Fruit fly (Drosophila melanogaster): ENCODE results near the gene Ibf2.

Ibf2 gene

DNA sequence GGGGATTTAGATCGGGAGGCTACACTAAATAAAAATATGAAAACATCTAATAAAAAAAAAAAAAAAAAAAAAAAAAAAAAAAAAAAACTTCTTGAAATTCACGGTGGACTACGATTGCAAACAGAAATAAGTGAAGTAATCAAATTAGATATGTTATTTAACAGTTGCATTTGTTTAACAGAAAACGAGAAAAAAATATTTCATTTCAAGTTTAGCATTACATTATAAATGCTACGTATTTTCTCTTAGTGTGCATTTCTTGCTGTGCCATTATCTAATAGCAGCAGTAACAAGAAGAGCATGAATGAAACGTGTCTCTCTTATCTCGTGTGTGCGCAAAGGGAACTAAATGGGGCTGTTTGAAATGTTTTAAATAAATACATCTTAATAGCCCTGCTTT lies 33.5 kb downstream of the Ibf2 start (continued):
- TF ChIP-seq PHDP (tag; optimal IDR thresholded peaks at IDR 0.05): peak; percentile 76
- TF ChIP-seq zf30C (GFP tag; optimal IDR thresholded peaks at IDR 0.05): peak; percentile 53
- TF ChIP-seq Trl (optimal IDR thresholded peaks at IDR 0.05): no peak
- TF ChIP-seq Trl (GFP tag; optimal IDR thresholded peaks at IDR 0.05): peak; percentile 56
- TF ChIP-seq schlank (tag; optimal IDR thresholded peaks at IDR 0.05): no peak
- peak; percentile 10 for TF ChIP-seq CG6683 (GFP tag; optimal IDR thresholded peaks at IDR 0.05)
- TF ChIP-seq Dbx (GFP tag; IDR thresholded peaks at IDR 0.05): 0 out of 3 replicates have a peak, but pooled peaks have one; percentile 43
- peak; percentile 64 for TF ChIP-seq CG1603 (tag; optimal IDR thresholded peaks at IDR 0.05)
- TF ChIP-seq Lpt (GFP tag; optimal IDR thresholded peaks at IDR 0.05): no peak
- TF ChIP-seq CG1024 (GFP tag; IDR thresholded peaks at IDR 0.05): 0 out of 2 replicates have a peak, but pooled peaks have one; percentile 45
- peak; percentile 74 for TF ChIP-seq sim (GFP tag; IDR thresholded peaks at IDR 0.05)
- peak; percentile 39 for TF ChIP-seq fd3F (GFP tag; optimal IDR thresholded peaks at IDR 0.05)
- TF ChIP-seq D19A (tag; optimal IDR thresholded peaks at IDR 0.05): peak; percentile 77
- no peak for TF ChIP-seq sens-2 (GFP tag; IDR thresholded peaks at IDR 0.05)
- TF ChIP-seq inv (GFP tag; IDR thresholded peaks at IDR 0.05; ENCODE audit: partially characterized antibody): no peak
- no peak for TF ChIP-seq MTF-1 (GFP tag; optimal IDR thresholded peaks at IDR 0.05; ENCODE audit: borderline replicate concordance)
- TF ChIP-seq CG7271 (tag; optimal IDR thresholded peaks at IDR 0.05): no peak
- TF ChIP-seq unpg (GFP tag; optimal IDR thresholded peaks at IDR 0.05): peak; percentile 81
- TF ChIP-seq D (optimal IDR thresholded peaks at IDR 0.05): no peak
- TF ChIP-seq D (GFP tag; optimal IDR thresholded peaks at IDR 0.05): peak; percentile 63
- peak; percentile 64 for TF ChIP-seq CG32772 (GFP tag; IDR thresholded peaks at IDR 0.05)
- no peak for TF ChIP-seq Sry-β (GFP tag; optimal IDR thresholded peaks at IDR 0.05)
- TF ChIP-seq CG1832 (GFP tag; optimal IDR thresholded peaks at IDR 0.05): no peak
- peak; percentile 82 for TF ChIP-seq CG4424 (GFP tag; optimal IDR thresholded peaks at IDR 0.05)
- peak; percentile 50; the same call in 2 of the 3 replicates for TF ChIP-seq croc (GFP tag; conservative IDR thresholded peaks at IDR 0.05)
- no peak for TF ChIP-seq Doc2 (GFP tag; IDR thresholded peaks at IDR 0.05)
- peak; percentile 27 for TF ChIP-seq maf-S (GFP tag; optimal IDR thresholded peaks at IDR 0.05)
- TF ChIP-seq Usf (GFP tag; optimal IDR thresholded peaks at IDR 0.05): no peak
- TF ChIP-seq gsb-n (tag; optimal IDR thresholded peaks at IDR 0.05): peak; percentile 45
- no peak for TF ChIP-seq Stat92E (GFP tag; optimal IDR thresholded peaks at IDR 0.05)
- peak; percentile 73; the same call in 2 of the 3 replicates for TF ChIP-seq zfh1 (GFP tag; IDR thresholded peaks at IDR 0.05)

DNA sequence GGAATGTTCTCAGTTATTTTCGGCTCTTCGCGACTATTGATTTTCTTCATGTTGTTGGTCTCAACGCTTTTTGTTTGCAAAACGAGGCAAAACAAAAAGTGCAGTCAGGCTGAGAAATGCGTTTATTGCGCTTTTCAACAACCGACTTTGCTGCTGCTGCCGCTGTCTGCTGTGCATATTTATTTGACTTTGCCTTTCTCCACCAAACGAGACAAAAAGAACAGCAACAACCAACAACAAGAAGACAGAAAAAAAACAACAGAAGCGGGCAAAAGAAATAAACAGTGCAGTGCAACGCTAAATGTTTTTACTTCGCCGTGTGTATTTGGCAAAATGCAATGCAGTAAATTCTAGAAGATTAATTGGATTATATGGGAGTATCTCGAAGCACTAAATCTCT lies 35.9 kb downstream of the Ibf2 start:
- no peak for TF ChIP-seq CG18262 (tag; optimal IDR thresholded peaks at IDR 0.05)
- TF ChIP-seq Optix (GFP tag; IDR thresholded peaks at IDR 0.05): no peak
- peak in 1 of 2 experiments; percentile 41 for TF ChIP-seq bsh (GFP tag; optimal IDR thresholded peaks at IDR 0.05)
- TF ChIP-seq nom (GFP tag; optimal IDR thresholded peaks at IDR 0.05): peak; percentile 31
- TF ChIP-seq corto (GFP tag; optimal IDR thresholded peaks at IDR 0.05): no peak
- TF ChIP-seq chinmo (GFP tag; IDR thresholded peaks at IDR 0.05; ENCODE audit: partially characterized antibody): no peak
- no peak for TF ChIP-seq danr (GFP tag; IDR thresholded peaks at IDR 0.05)
- TF ChIP-seq Spps (tag; optimal IDR thresholded peaks at IDR 0.05): no peak
- no peak for TF ChIP-seq oc (tag; optimal IDR thresholded peaks at IDR 0.05)

Measured in whole organism, embryonic.